Worm (Caenorhabditis elegans): Measurements from ENCODE around the gene gly-13.

The gly-13 gene

DNA sequence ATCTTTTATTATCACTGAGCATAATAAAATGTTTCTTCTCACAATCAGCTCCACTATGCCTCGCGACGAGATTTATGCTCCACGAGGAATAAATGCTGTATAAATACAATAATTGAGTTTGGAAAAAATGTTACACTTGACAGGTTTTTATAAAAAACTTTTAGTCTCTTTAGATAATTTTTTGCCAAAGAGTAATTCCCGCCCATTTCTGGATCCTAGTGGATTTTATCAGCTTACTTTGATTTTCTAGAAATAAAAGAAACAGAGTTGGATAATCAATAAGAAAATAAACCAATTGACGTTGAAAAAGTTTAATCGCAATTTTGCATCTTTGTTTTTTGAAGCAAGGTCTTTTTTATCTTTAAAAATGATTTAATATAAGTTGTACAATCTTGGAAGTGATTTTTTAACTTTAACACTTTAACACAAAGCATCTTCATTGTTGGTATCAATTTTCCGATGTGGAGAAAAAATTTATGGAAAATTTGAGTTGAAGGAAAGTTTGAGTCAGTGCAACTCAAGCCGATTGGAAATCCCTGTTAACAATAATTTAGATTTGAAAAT, 34.7 kb downstream of the gly-13 start:
- TF ChIP-seq F13C5.2 (tag; optimal IDR thresholded peaks at IDR 0.05) (no peak), pes-1 (GFP tag; IDR thresholded peaks at IDR 0.05) (no peak), flt-1 (GFP tag; IDR thresholded peaks at IDR 0.05) (no peak), tra-4 (tag; optimal IDR thresholded peaks at IDR 0.05) (no peak), tbx-37 (GFP tag; conservative IDR thresholded peaks at IDR 0.05) (no peak), ets-7 (tag; optimal IDR thresholded peaks at IDR 0.05) (no peak), ceh-13 (GFP tag; optimal IDR thresholded peaks at IDR 0.05) (no peak), hnd-1 (tag; optimal IDR thresholded peaks at IDR 0.05) (no peak), ceh-36 (tag; optimal IDR thresholded peaks at IDR 0.05) (no peak), hmg-4 (GFP tag; optimal IDR thresholded peaks at IDR 0.05) (no peak), B0310.2 (tag; optimal IDR thresholded peaks at IDR 0.05) (no peak), scrt-1 (GFP tag; IDR thresholded peaks at IDR 0.05) (no peak), sea-1 (GFP tag; conservative IDR thresholded peaks at IDR 0.05) (no peak)

DNA sequence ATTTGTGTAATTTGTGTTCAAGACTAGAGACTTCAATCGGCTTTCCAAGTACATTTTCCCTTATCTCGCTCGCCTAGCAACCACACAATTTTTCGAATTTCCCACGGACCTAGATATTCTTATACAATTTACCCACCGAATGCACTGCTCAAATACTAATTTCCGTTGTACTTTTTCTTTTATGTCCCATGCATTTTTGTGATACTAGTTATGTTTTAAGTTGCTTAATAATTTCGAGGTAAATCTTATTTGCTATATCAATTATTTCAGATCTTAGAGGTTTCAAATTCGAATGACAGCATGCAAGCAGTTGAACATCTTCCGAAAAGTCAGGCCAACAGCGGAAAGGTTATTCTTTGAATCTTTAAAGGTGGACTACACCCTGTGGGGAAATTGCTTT, 36.9 kb downstream of the gly-13 start, which contains the start of gene F18G5.1:
F18G5.1 (plus strand) TSS at position 301 of the 400 bp plus-strand sequence.
- no peak for TF ChIP-seq hmbx-1 (tag; optimal IDR thresholded peaks at IDR 0.05)
- TF ChIP-seq B0310.2 (tag; optimal IDR thresholded peaks at IDR 0.05), result no peak
- no peak for TF ChIP-seq tbx-37 (GFP tag; conservative IDR thresholded peaks at IDR 0.05)
- no peak for TF ChIP-seq hnd-1 (tag; optimal IDR thresholded peaks at IDR 0.05)
- TF ChIP-seq aly-1 (tag; optimal IDR thresholded peaks at IDR 0.05), result no peak
- TF ChIP-seq scrt-1 (GFP tag; IDR thresholded peaks at IDR 0.05), result no peak
- no peak for TF ChIP-seq ceh-36 (tag; optimal IDR thresholded peaks at IDR 0.05)
- no peak for TF ChIP-seq hmg-4 (GFP tag; optimal IDR thresholded peaks at IDR 0.05)
- no peak for TF ChIP-seq ets-7 (tag; optimal IDR thresholded peaks at IDR 0.05)
- TF ChIP-seq sea-1 (GFP tag; conservative IDR thresholded peaks at IDR 0.05), result no peak
- no peak for TF ChIP-seq ceh-13 (GFP tag; optimal IDR thresholded peaks at IDR 0.05)
- no peak for TF ChIP-seq tbx-11 (GFP tag; IDR thresholded peaks at IDR 0.05)
- no peak for TF ChIP-seq ama-1 (optimal IDR thresholded peaks at IDR 0.05)
- TF ChIP-seq tra-4 (tag; optimal IDR thresholded peaks at IDR 0.05), result no peak
- no peak for TF ChIP-seq pes-1 (GFP tag; IDR thresholded peaks at IDR 0.05)
- TF ChIP-seq F13C5.2 (tag; optimal IDR thresholded peaks at IDR 0.05), result no peak
- TF ChIP-seq flt-1 (GFP tag; IDR thresholded peaks at IDR 0.05), result no peak

DNA sequence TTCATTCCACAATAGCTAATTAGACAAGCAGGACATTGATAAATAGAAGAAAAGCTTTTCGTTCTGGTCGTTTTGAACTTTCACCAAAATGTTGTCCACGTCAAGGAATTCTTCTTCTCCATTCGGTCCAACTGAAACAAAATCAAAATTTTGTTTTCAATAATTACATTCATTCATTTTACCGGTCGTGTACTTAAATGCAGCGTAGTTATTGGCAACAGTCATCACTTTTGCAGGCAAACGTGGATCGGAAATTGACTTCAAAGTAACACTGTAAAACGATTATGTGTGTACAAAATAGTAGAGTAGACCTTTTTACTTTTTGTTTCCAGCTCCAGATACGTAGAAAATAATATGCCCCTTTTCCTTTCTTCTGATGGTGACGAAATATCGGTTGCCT, 40.4 kb downstream of the gly-13 start:
- no peak for TF ChIP-seq ets-7 (tag; optimal IDR thresholded peaks at IDR 0.05)
- TF ChIP-seq tra-4 (tag; optimal IDR thresholded peaks at IDR 0.05), result no peak
- TF ChIP-seq ceh-36 (tag; optimal IDR thresholded peaks at IDR 0.05), result no peak
- no peak for TF ChIP-seq hmg-4 (GFP tag; optimal IDR thresholded peaks at IDR 0.05)
- no peak for TF ChIP-seq ama-1 (optimal IDR thresholded peaks at IDR 0.05)
- no peak for TF ChIP-seq pes-1 (GFP tag; IDR thresholded peaks at IDR 0.05)
- no peak for TF ChIP-seq hnd-1 (tag; optimal IDR thresholded peaks at IDR 0.05)
- no peak for TF ChIP-seq ceh-13 (GFP tag; optimal IDR thresholded peaks at IDR 0.05)
- TF ChIP-seq tbx-37 (GFP tag; conservative IDR thresholded peaks at IDR 0.05), result no peak
- TF ChIP-seq flt-1 (GFP tag; IDR thresholded peaks at IDR 0.05), result no peak
- TF ChIP-seq sea-1 (GFP tag; conservative IDR thresholded peaks at IDR 0.05), result no peak
- TF ChIP-seq F13C5.2 (tag; optimal IDR thresholded peaks at IDR 0.05), result no peak

DNA sequence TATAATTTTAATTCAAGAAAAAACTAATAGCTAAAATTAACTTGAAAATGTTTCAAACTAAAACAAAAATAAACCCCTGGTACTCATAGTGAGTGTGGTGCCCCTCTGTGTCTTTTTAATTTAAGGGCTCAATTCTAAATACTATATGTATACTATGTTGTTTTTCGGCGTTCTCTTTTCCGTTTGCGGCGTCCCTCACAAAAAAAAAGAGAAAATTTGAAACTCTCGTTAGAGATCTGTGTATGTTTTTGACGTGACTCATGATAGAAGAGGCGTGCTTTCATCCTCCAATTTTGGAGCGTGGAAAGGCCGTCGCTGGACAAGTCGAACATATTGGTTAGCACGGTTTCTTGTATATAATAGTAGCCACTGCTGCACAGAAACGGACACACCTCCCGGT, 44.9 kb downstream of the gly-13 start, which contains the start of gene pes-8:
pes-8 (plus strand) TSS at position 301 of the 400 bp plus-strand sequence.
- TF ChIP-seq tbx-37 (GFP tag; conservative IDR thresholded peaks at IDR 0.05), result no peak
- no peak for TF ChIP-seq sea-1 (GFP tag; conservative IDR thresholded peaks at IDR 0.05)
- no peak for TF ChIP-seq ceh-13 (GFP tag; optimal IDR thresholded peaks at IDR 0.05)
- TF ChIP-seq pes-1 (GFP tag; IDR thresholded peaks at IDR 0.05), result no peak

DNA sequence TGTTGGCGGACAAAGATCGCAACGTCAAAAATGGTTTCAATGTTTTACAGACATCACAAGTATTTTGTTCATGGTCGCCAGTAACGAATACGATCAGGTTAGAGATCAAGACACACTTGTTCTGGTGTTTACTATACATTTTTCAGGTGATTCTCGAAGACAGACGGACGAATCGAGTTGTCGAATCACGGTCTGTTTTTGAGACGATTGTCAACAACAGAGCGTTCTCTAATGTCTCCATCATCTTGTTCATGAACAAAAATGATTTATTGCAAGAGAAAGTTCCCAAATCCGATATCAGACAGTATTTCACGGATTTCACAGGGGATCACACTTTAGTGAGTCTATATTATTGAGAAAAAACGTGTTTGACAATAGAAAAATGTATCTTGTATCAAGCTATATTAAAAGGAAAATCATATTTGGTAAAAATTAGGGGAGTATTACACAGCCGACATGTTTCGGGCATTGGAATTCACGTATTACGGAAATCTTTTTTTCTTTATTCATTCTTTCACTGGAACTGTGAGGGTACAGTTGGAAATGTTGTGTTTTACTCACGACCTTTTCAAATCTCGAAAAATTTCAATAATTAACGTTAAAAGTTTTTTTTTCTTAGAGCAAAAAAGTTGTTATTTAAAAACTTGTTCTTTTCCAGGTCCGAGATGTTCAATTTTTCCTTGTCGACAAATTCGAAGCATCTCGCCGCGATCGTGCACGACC, 48.2 kb downstream of the gly-13 start:
- TF ChIP-seq hmbx-1 (tag; optimal IDR thresholded peaks at IDR 0.05) (no peak), aly-1 (tag; optimal IDR thresholded peaks at IDR 0.05) (no peak), flt-1 (GFP tag; IDR thresholded peaks at IDR 0.05) (no peak), ets-7 (tag; optimal IDR thresholded peaks at IDR 0.05) (no peak), tra-4 (tag; optimal IDR thresholded peaks at IDR 0.05) (no peak), sea-1 (GFP tag; conservative IDR thresholded peaks at IDR 0.05) (no peak), pes-1 (GFP tag; IDR thresholded peaks at IDR 0.05) (no peak), tbx-11 (GFP tag; IDR thresholded peaks at IDR 0.05) (no peak), ama-1 (optimal IDR thresholded peaks at IDR 0.05) (no peak), ceh-13 (GFP tag; optimal IDR thresholded peaks at IDR 0.05) (no peak), scrt-1 (GFP tag; IDR thresholded peaks at IDR 0.05) (no peak), tbx-37 (GFP tag; conservative IDR thresholded peaks at IDR 0.05) (no peak), hnd-1 (tag; optimal IDR thresholded peaks at IDR 0.05) (no peak)

DNA sequence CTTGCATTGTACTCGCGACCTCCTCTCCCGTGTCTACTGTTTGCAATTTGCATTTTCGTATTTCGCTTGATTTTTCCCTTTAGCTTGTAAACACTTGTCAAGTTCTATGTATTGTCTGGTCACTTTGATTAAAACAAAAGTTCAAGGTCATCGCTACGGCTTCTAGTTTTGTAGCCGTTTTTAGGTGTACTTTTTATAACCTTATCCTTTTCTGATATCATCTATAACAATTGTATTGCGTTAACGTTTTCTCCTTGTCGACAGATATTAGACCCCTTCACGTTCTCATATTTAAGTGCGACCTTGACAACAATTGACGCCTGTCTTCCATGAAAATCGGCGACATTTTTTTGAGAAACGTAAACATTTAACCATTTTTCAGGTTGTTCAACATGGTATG, 49.8 kb downstream of the gly-13 start:
- TF ChIP-seq flt-1 (GFP tag; IDR thresholded peaks at IDR 0.05) (no peak), hnd-1 (tag; optimal IDR thresholded peaks at IDR 0.05) (no peak), ceh-13 (GFP tag; optimal IDR thresholded peaks at IDR 0.05) (no peak), tbx-37 (GFP tag; conservative IDR thresholded peaks at IDR 0.05) (no peak), scrt-1 (GFP tag; IDR thresholded peaks at IDR 0.05) (no peak), F13C5.2 (tag; optimal IDR thresholded peaks at IDR 0.05) (no peak), aly-1 (tag; optimal IDR thresholded peaks at IDR 0.05) (no peak), sea-1 (GFP tag; conservative IDR thresholded peaks at IDR 0.05) (no peak), ceh-36 (tag; optimal IDR thresholded peaks at IDR 0.05) (no peak), tra-4 (tag; optimal IDR thresholded peaks at IDR 0.05) (no peak), hmg-4 (GFP tag; optimal IDR thresholded peaks at IDR 0.05) (no peak), ets-7 (tag; optimal IDR thresholded peaks at IDR 0.05) (no peak), ama-1 (optimal IDR thresholded peaks at IDR 0.05) (no peak), pes-1 (GFP tag; IDR thresholded peaks at IDR 0.05) (no peak)
